Fruit fly (Drosophila melanogaster) whole organism, embryonic: ENCODE results near the gene mAChR-C.

ENCODE experiments used
- Antp ChIP-seq: fragments of 200-800 bp; sonication (Bioruptor generic); optimal IDR thresholded peaks from 3 replicates; lab custom pipeline; 2016; ENCODE audit warnings: missing biosample characterization, missing genetic modification characterization
- Atf-2 ChIP-seq: fragments of 200-800 bp; sonication (Bioruptor generic); optimal IDR thresholded peaks from 2 replicates; lab custom pipeline; 2016; ENCODE audit warnings: missing biosample characterization, missing genetic modification characterization
- Atf3 ChIP-seq: fragments of 200-800 bp; sonication (Bioruptor generic); optimal IDR thresholded peaks from 3 replicates; lab custom pipeline; 2016; ENCODE audit warnings: missing biosample characterization, missing genetic modification characterization
- CG10209 ChIP-seq: fragments of 200-800 bp; sonication (Bioruptor generic); optimal IDR thresholded peaks from 3 replicates; lab custom pipeline; 2017; ENCODE audit warnings: missing biosample characterization, mild to moderate bottlenecking, missing genetic modification characterization, missing genetic modification reagents
- CG11723 ChIP-seq: fragments of 200-800 bp; sonication (Bioruptor generic); optimal IDR thresholded peaks from 2 replicates; lab custom pipeline; 2017; ENCODE audit warnings: missing biosample characterization, mild to moderate bottlenecking, missing genetic modification characterization
- CG12219 ChIP-seq: fragments of 200-800 bp; sonication (Bioruptor generic); optimal IDR thresholded peaks from 3 replicates; lab custom pipeline; 2018; ENCODE audit warnings: missing biosample characterization, mild to moderate bottlenecking, missing genetic modification characterization
- CG15601 ChIP-seq: fragments of 200-800 bp; sonication (Bioruptor generic); optimal IDR thresholded peaks from 3 replicates; lab custom pipeline; 2019; ENCODE audit warnings: missing biosample characterization, mild to moderate bottlenecking, missing genetic modification characterization, moderate library complexity
- CG17361 ChIP-seq: fragments of 200-800 bp; sonication (Bioruptor generic); IDR thresholded peaks from 3 replicates; pipeline ENCODE4 v1.3.6; 2022; ENCODE audit warnings: missing biosample characterization, missing genetic modification characterization
- CG3847 ChIP-seq: fragments of 200-800 bp; sonication (Bioruptor generic); IDR thresholded peaks from 2 replicates; pipeline ENCODE4 v1.3.6; 2022; ENCODE audit warnings: missing biosample characterization, missing genetic modification characterization
- CG4404 ChIP-seq: fragments of 200-800 bp; sonication (Bioruptor generic); IDR thresholded peaks from 2 replicates; pipeline ENCODE4 v1.3.6; 2022; ENCODE audit warnings: missing biosample characterization, missing genetic modification characterization
- CG4707 ChIP-seq: fragments of 200-800 bp; sonication (Bioruptor generic); optimal IDR thresholded peaks from 2 replicates; lab custom pipeline; 2018; ENCODE audit warnings: missing biosample characterization, mild to moderate bottlenecking, missing genetic modification characterization, moderate library complexity
- CG4730 ChIP-seq: fragments of 200-800 bp; sonication (Bioruptor generic); IDR thresholded peaks from 2 replicates; pipeline ENCODE4 v1.3.6; 2022; ENCODE audit warnings: missing biosample characterization, missing genetic modification characterization
- CG5180 ChIP-seq: fragments of 200-800 bp; sonication (Bioruptor generic); optimal IDR thresholded peaks from 3 replicates; lab custom pipeline; 2017; ENCODE audit warnings: missing biosample characterization, missing genetic modification characterization, mild to moderate bottlenecking, moderate library complexity, missing genetic modification reagents
- CG6654 ChIP-seq: fragments of 200-800 bp; sonication (Bioruptor generic); optimal IDR thresholded peaks from 2 replicates; lab custom pipeline; 2017; ENCODE audit warnings: missing biosample characterization, mild to moderate bottlenecking, missing genetic modification characterization
- CG6689 ChIP-seq: fragments of 200-800 bp; sonication (Bioruptor generic); IDR thresholded peaks from 2 replicates; pipeline ENCODE4 v1.3.6; 2022; ENCODE audit warnings: missing biosample characterization, missing genetic modification characterization
- CG9727 ChIP-seq: fragments of 200-800 bp; sonication (Bioruptor generic); optimal IDR thresholded peaks from 3 replicates; lab custom pipeline; 2017; ENCODE audit warnings: missing biosample characterization, mild to moderate bottlenecking, missing genetic modification characterization
- CTCF ChIP-seq: fragments of 200-800 bp; sonication (Bioruptor generic); optimal IDR thresholded peaks from 2 replicates; lab custom pipeline; 2017; ENCODE audit warnings: missing biosample characterization, mild to moderate bottlenecking, missing genetic modification characterization, moderate library complexity
- D19B ChIP-seq: fragments of 200-800 bp; sonication (Bioruptor generic); optimal IDR thresholded peaks from 2 replicates; lab custom pipeline; 2017; ENCODE audit warnings: missing biosample characterization, mild to moderate bottlenecking, missing genetic modification characterization
- Doc2 ChIP-seq: fragments of 200-800 bp; sonication (Bioruptor generic); IDR thresholded peaks from 2 replicates; pipeline ENCODE4 v1.3.6; 2022; ENCODE audit warnings: missing biosample characterization, missing genetic modification characterization
- Eip74EF ChIP-seq, 2 experiments: fragments of 200-800 bp in 1 of 2; fragments of >200 bp in 1 of 2; sonication (Bioruptor generic) in 1 of 2; optimal IDR thresholded peaks; 2 replicates each; lab custom pipeline; 2017 to 2019; ENCODE audit warnings: missing biosample characterization in 2 of 2, missing genetic modification characterization in 2 of 2, mild to moderate bottlenecking in 1 of 2, moderate library complexity in 1 of 2
- HLH3B ChIP-seq: fragments of 200-800 bp; sonication (Bioruptor generic); IDR thresholded peaks from 2 replicates; pipeline ENCODE4 v1.3.6; 2022; ENCODE audit warnings: missing biosample characterization, missing genetic modification characterization
- HmgZ ChIP-seq: fragments of 200-800 bp; sonication (Bioruptor generic); optimal IDR thresholded peaks from 2 replicates; lab custom pipeline; 2018; ENCODE audit warnings: missing biosample characterization, mild to moderate bottlenecking, missing genetic modification characterization
- Hmx ChIP-seq: fragments of 200-800 bp; sonication (Bioruptor generic); optimal IDR thresholded peaks from 2 replicates; lab custom pipeline; 2016; ENCODE audit warnings: missing biosample characterization, missing genetic modification characterization
- Jarid2 ChIP-seq: fragments of 200-800 bp; sonication (Bioruptor generic); optimal IDR thresholded peaks from 3 replicates; lab custom pipeline; 2017; ENCODE audit warnings: mild to moderate bottlenecking, missing biosample characterization, missing genetic modification reagents, missing genetic modification characterization
- Meics ChIP-seq: fragments of 200-800 bp; sonication (Bioruptor generic); optimal IDR thresholded peaks from 2 replicates; lab custom pipeline; 2017; ENCODE audit warnings: missing biosample characterization, mild to moderate bottlenecking, missing genetic modification characterization
- NK7.1 ChIP-seq: fragments of 200-800 bp; sonication (Bioruptor generic); optimal IDR thresholded peaks from 3 replicates; lab custom pipeline; 2016; ENCODE audit warnings: missing biosample characterization, missing genetic modification characterization
- Pdp1 ChIP-seq, 2 experiments: fragments of 200-800 bp; sonication (Bioruptor generic); optimal IDR thresholded peaks; 3 replicates each; lab custom pipeline; 2016; ENCODE audit warnings: missing biosample characterization in 2 of 2, missing genetic modification characterization in 2 of 2, mild to moderate bottlenecking in 1 of 2, moderate library complexity in 1 of 2
- Ravus ChIP-seq: fragments of 200-800 bp; sonication (Bioruptor generic); IDR thresholded peaks from 2 replicates; pipeline ENCODE4 v1.3.6; 2022; ENCODE audit warnings: missing biosample characterization, missing genetic modification characterization
- Sin3A ChIP-seq: fragments of >200 bp; optimal IDR thresholded peaks from 2 replicates; lab custom pipeline; 2018
- Sry-β ChIP-seq: fragments of 200-800 bp; sonication (Bioruptor generic); optimal IDR thresholded peaks from 2 replicates; lab custom pipeline; 2018; ENCODE audit warnings: missing biosample characterization, mild to moderate bottlenecking, missing genetic modification characterization, moderate library complexity
- TFAM ChIP-seq: fragments of 200-800 bp; sonication (Bioruptor generic); optimal IDR thresholded peaks from 2 replicates; lab custom pipeline; 2017; ENCODE audit warnings: missing biosample characterization, missing genetic modification characterization, inconsistent platforms
- Trl ChIP-seq, 3 experiments: fragments of >200 bp in 2 of 3; fragments of 200-800 bp in 1 of 3; sonication (Bioruptor generic) in 1 of 3; optimal IDR thresholded peaks; 2 replicates in 1 of 3; 3 replicates in 2 of 3; lab custom pipeline; 2016 to 2017; ENCODE audit warnings: missing biosample characterization in 1 of 3, missing genetic modification characterization in 1 of 3
- ash1 ChIP-seq: fragments of 200-800 bp; sonication (Bioruptor generic); optimal IDR thresholded peaks from 2 replicates; lab custom pipeline; 2018; ENCODE audit warnings: missing biosample characterization, mild to moderate bottlenecking, missing genetic modification characterization
- btn ChIP-seq: fragments of 200-800 bp; sonication (Bioruptor generic); optimal IDR thresholded peaks from 2 replicates; lab custom pipeline; 2016; ENCODE audit warnings: missing biosample characterization, missing genetic modification characterization
- chif ChIP-seq, 2 experiments: fragments of 200-800 bp; sonication (Bioruptor generic); optimal IDR thresholded peaks; 3 replicates each; lab custom pipeline; 2016; ENCODE audit warnings: missing biosample characterization in 2 of 2, missing genetic modification characterization in 2 of 2
- crp ChIP-seq, 2 experiments: fragments of 200-800 bp; sonication (Bioruptor generic); optimal IDR thresholded peaks; 2 replicates in 1 of 2; 3 replicates in 1 of 2; lab custom pipeline; 2017; ENCODE audit warnings: missing biosample characterization in 2 of 2, missing genetic modification characterization in 2 of 2, mild to moderate bottlenecking in 1 of 2, moderate library complexity in 1 of 2
- dmrt99B ChIP-seq: fragments of 200-800 bp; sonication (Bioruptor generic); optimal IDR thresholded peaks from 2 replicates; lab custom pipeline; 2018; ENCODE audit warnings: missing biosample characterization, mild to moderate bottlenecking, missing genetic modification characterization, moderate library complexity
- eve ChIP-seq, 2 experiments: fragments of >200 bp; optimal IDR thresholded peaks; 2 replicates each; lab custom pipeline; 2017; ENCODE audit warnings: missing biosample characterization in 2 of 2, missing genetic modification characterization in 2 of 2
- exex ChIP-seq: fragments of 200-800 bp; sonication (Bioruptor generic); optimal IDR thresholded peaks from 4 replicates; lab custom pipeline; 2018; ENCODE audit warnings: missing biosample characterization, mild to moderate bottlenecking, missing genetic modification characterization, moderate library complexity
- gsb-n ChIP-seq: fragments of 200-800 bp; sonication (Bioruptor generic); optimal IDR thresholded peaks from 3 replicates; lab custom pipeline; 2018; ENCODE audit warnings: missing biosample characterization, mild to moderate bottlenecking, missing genetic modification characterization
- luna ChIP-seq: fragments of 200-800 bp; sonication (Bioruptor generic); optimal IDR thresholded peaks from 2 replicates; lab custom pipeline; 2016; ENCODE audit warnings: missing biosample characterization, missing genetic modification characterization
- p53 ChIP-seq: fragments of 200-800 bp; sonication (Bioruptor generic); optimal IDR thresholded peaks from 2 replicates; lab custom pipeline; 2016; ENCODE audit warnings: missing biosample characterization, missing genetic modification characterization
- pho ChIP-seq: fragments of 200-800 bp; sonication (Bioruptor generic); optimal IDR thresholded peaks from 2 replicates; lab custom pipeline; 2016; ENCODE audit warnings: missing biosample characterization, missing genetic modification characterization
- pum ChIP-seq: fragments of 200-800 bp; sonication (Bioruptor generic); optimal IDR thresholded peaks from 2 replicates; lab custom pipeline; 2016; ENCODE audit warnings: missing biosample characterization, missing genetic modification characterization
- rib ChIP-seq: fragments of 200-800 bp; sonication (Bioruptor generic); IDR thresholded peaks from 2 replicates; pipeline ENCODE4 v1.3.6; 2022; ENCODE audit warnings: missing biosample characterization, missing genetic modification characterization
- run ChIP-seq: fragments of 200-800 bp; sonication (Bioruptor generic); optimal IDR thresholded peaks from 3 replicates; lab custom pipeline; 2018; ENCODE audit warnings: missing biosample characterization, mild to moderate bottlenecking, missing genetic modification characterization
- sd ChIP-seq: fragments of 200-800 bp; sonication (Bioruptor generic); optimal IDR thresholded peaks from 3 replicates; lab custom pipeline; 2018; ENCODE audit warnings: missing biosample characterization, mild to moderate bottlenecking, missing genetic modification characterization, moderate library complexity
- sens ChIP-seq: fragments of 200-800 bp; sonication (Bioruptor generic); peaks from one replicate; lab custom pipeline; 2016; ENCODE audit warnings: missing biosample characterization, missing genetic modification characterization
- so ChIP-seq: fragments of 200-800 bp; sonication (Bioruptor generic); IDR thresholded peaks from 3 replicates; pipeline ENCODE4 v1.3.6; 2022; ENCODE audit warnings: missing biosample characterization, missing genetic modification characterization
- tap ChIP-seq: fragments of 200-800 bp; optimal IDR thresholded peaks from 3 replicates; lab custom pipeline; 2019; ENCODE audit warnings: missing biosample characterization, mild to moderate bottlenecking, missing genetic modification characterization, moderate library complexity
- wek ChIP-seq: fragments of 200-800 bp; sonication (Bioruptor generic); optimal IDR thresholded peaks from 3 replicates; lab custom pipeline; 2018; ENCODE audit warnings: missing biosample characterization, mild to moderate bottlenecking, missing genetic modification characterization, moderate library complexity

Gene mAChR-C

DNA sequence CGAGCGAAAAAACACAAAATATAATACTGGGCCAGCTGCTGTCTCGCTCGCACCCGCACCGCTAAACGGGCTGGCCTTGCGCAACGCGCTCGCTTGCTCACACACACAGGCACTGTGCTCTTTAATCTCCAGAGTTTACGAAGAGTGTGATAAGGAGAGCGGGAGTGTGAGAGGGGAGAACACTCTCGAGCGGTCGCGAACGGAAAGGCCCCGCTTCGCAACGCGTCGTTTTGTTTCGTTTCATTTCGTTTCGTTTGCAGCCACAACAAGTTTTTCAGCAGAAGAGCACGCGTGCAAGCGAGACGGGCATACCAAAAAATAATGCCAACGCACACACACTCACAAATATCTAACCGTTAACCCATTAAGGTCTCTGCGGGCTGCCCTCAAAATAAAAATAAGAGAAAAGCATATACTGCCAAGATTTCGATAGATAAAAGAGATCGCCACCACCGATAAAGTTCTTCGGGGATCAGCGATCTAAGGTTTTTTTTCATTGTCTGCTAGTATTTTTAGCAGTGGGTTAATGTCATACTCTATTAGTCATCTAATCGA lies 29.1 kb upstream of the mAChR-C start (continued):
- TF ChIP-seq CG4707 (GFP tag; lab: Kevin White, UChicago): no peak
- no peak for TF ChIP-seq chif (GFP tag; optimal IDR thresholded peaks at IDR 0.05; lab: Kevin White, UChicago)
- no peak for TF ChIP-seq p53
- TF ChIP-seq Meics: peak; percentile 53
- no peak for TF ChIP-seq CG6654 (GFP tag; lab: Kevin White, UChicago)
- TF ChIP-seq luna (GFP tag; lab: Kevin White, UChicago): no peak
- TF ChIP-seq Jarid2: no peak
- no peak for TF ChIP-seq Sry-β (GFP tag; lab: Kevin White, UChicago)
- peak; percentile 66 for TF ChIP-seq dmrt99B
- no peak for TF ChIP-seq CTCF (GFP tag; lab: Kevin White, UChicago)
- TF ChIP-seq gsb-n (tag; lab: Kevin White, UChicago): peak; percentile 21
- peak; percentile 81 for TF ChIP-seq CG5180 (GFP tag; lab: Kevin White, UChicago)
- TF ChIP-seq run (tag; lab: Kevin White, UChicago): no peak
- TF ChIP-seq CG17361 (GFP tag; lab: Robert Waterston, UW): peak; percentile 50; the same call in 1 of the 3 replicates
- peak; percentile 18 for TF ChIP-seq CG9727 (GFP tag; lab: Kevin White, UChicago)
- peak; percentile 48 for TF ChIP-seq CG3847 (GFP tag; lab: Robert Waterston, UW)
- TF ChIP-seq sens (GFP tag; lab: Kevin White, UChicago): peak; percentile 84
- TF ChIP-seq NK7.1 (GFP tag; lab: Kevin White, UChicago): no peak
- TF ChIP-seq CG12219 (GFP tag; lab: Kevin White, UChicago): no peak
- TF ChIP-seq btn: no peak
- peak; percentile 22 for TF ChIP-seq pum (GFP tag; lab: Kevin White, UChicago)
- TF ChIP-seq CG15601: no peak
- TF ChIP-seq rib: peak; percentile 86
- TF ChIP-seq Sin3A (lab: Kevin White, UChicago): no peak
- TF ChIP-seq crp (GFP tag; optimal IDR thresholded peaks at IDR 0.05; lab: Kevin White, UChicago): no peak
- TF ChIP-seq so (GFP tag; lab: Robert Waterston, UW): peak; percentile 66; the same call in 2 of the 3 replicates
- no peak for TF ChIP-seq Atf3 (GFP tag; lab: Kevin White, UChicago)
- TF ChIP-seq CG10209 (GFP tag; lab: Kevin White, UChicago): peak; percentile 54
- TF ChIP-seq CG4730 (GFP tag; lab: Robert Waterston, UW): peak; percentile 59
- TF ChIP-seq HLH3B (GFP tag; lab: Robert Waterston, UW): peak; percentile 55; the same call in 1 of the 2 replicates
- no peak for TF ChIP-seq Eip74EF (GFP tag; optimal IDR thresholded peaks at IDR 0.05; lab: Kevin White, UChicago)
- no peak for TF ChIP-seq Antp (GFP tag; lab: Kevin White, UChicago)
- TF ChIP-seq TFAM (GFP tag; lab: Kevin White, UChicago): no peak
- no peak for TF ChIP-seq Doc2 (GFP tag; lab: Robert Waterston, UW)
- no peak for TF ChIP-seq Atf-2 (GFP tag; lab: Kevin White, UChicago)
- TF ChIP-seq CG11723 (GFP tag; lab: Kevin White, UChicago): peak; percentile 17
- TF ChIP-seq pho (GFP tag; lab: Kevin White, UChicago): peak; percentile 40
- peak; percentile 77 for TF ChIP-seq sd (tag; lab: Kevin White, UChicago)
- TF ChIP-seq CG6689: peak; percentile 63
- TF ChIP-seq D19B (GFP tag; lab: Kevin White, UChicago): peak; percentile 59
- peak in 1 of 2 experiments; percentile 94 for TF ChIP-seq Pdp1 (GFP tag; optimal IDR thresholded peaks at IDR 0.05; lab: Kevin White, UChicago)
- no peak for TF ChIP-seq Hmx (GFP tag; lab: Kevin White, UChicago)
- TF ChIP-seq Trl (optimal IDR thresholded peaks at IDR 0.05; lab: Kevin White, UChicago): peak; percentile 70 to 77
- no peak for TF ChIP-seq Trl (GFP tag; optimal IDR thresholded peaks at IDR 0.05; lab: Kevin White, UChicago)
- TF ChIP-seq ash1: no peak
- peak; percentile 61 for TF ChIP-seq HmgZ (tag; lab: Kevin White, UChicago)
- TF ChIP-seq tap (tag; lab: Kevin White, UChicago): no peak
- peak; percentile 12; the same call in 1 of the 2 replicates for TF ChIP-seq CG4404 (GFP tag; lab: Robert Waterston, UW)
- no peak for TF ChIP-seq eve (GFP tag; optimal IDR thresholded peaks at IDR 0.05; lab: Kevin White, UChicago)
- peak; percentile 30 for TF ChIP-seq exex (tag; lab: Kevin White, UChicago)
- TF ChIP-seq wek (GFP tag; lab: Kevin White, UChicago): no peak
- TF ChIP-seq Ravus (GFP tag; lab: Robert Waterston, UW): no peak
